Worm (Caenorhabditis elegans): ENCODE data around the gene fipr-7.

Gene fipr-7

ce11 chrV:10255005-10255472, 25.4 kb downstream of the fipr-7 start, which contains the start of gene rop-1:
Gene rop-1, minus strand, starts transcription at chrV:10255055.
- TF ChIP-seq ceh-43 (GFP tag; optimal IDR thresholded peaks at IDR 0.05), result no peak
- no peak for TF ChIP-seq unc-62 (GFP tag; optimal IDR thresholded peaks at IDR 0.05)
- no peak for TF ChIP-seq mls-2 (tag; optimal IDR thresholded peaks at IDR 0.05)
- TF ChIP-seq ham-2 (GFP tag; optimal IDR thresholded peaks at IDR 0.05), result no peak
- no peak for TF ChIP-seq lsy-2 (tag; optimal IDR thresholded peaks at IDR 0.05)
- TF ChIP-seq M03D4.4 (tag; optimal IDR thresholded peaks at IDR 0.05), result no peak
- no peak for TF ChIP-seq nhr-28 (tag; optimal IDR thresholded peaks at IDR 0.05)
- no peak for TF ChIP-seq tbx-8 (GFP tag; optimal IDR thresholded peaks at IDR 0.05)
- no peak for TF ChIP-seq nhr-76 (tag; optimal IDR thresholded peaks at IDR 0.05)
- TF ChIP-seq unc-120 (tag; optimal IDR thresholded peaks at IDR 0.05; ENCODE audit: poor library complexity, severe bottlenecking), result no peak
- TF ChIP-seq ceh-83 (GFP tag; optimal IDR thresholded peaks at IDR 0.05), result no peak
- no peak for TF ChIP-seq sptf-1 (tag; optimal IDR thresholded peaks at IDR 0.05)

ce11 chrV:10256050-10256449, 26.4 kb downstream of the fipr-7 start, which contains the start of gene nhr-232:
Gene nhr-232, plus strand, starts transcription at chrV:10256170.
- no peak for TF ChIP-seq unc-120 (tag; optimal IDR thresholded peaks at IDR 0.05; ENCODE audit: poor library complexity, severe bottlenecking)
- no peak for TF ChIP-seq pha-4 (tag; optimal IDR thresholded peaks at IDR 0.05)
- TF ChIP-seq zip-8 (tag; optimal IDR thresholded peaks at IDR 0.05), result no peak
- TF ChIP-seq elt-1 (tag; optimal IDR thresholded peaks at IDR 0.05; ENCODE audit: borderline replicate concordance, insufficient read depth), result no peak
- no peak for TF ChIP-seq unc-39 (tag; optimal IDR thresholded peaks at IDR 0.05)
- TF ChIP-seq lsy-2 (tag; optimal IDR thresholded peaks at IDR 0.05), result no peak
- TF ChIP-seq snpc-4 (tag; optimal IDR thresholded peaks at IDR 0.05), result no peak
- no peak for TF ChIP-seq nhr-2 (tag; optimal IDR thresholded peaks at IDR 0.05)
- TF ChIP-seq sem-2 (GFP tag; optimal IDR thresholded peaks at IDR 0.05), result no peak
- TF ChIP-seq ham-2 (GFP tag; optimal IDR thresholded peaks at IDR 0.05), result no peak
- TF ChIP-seq lin-13 (tag; optimal IDR thresholded peaks at IDR 0.05), result no peak
- TF ChIP-seq nhr-76 (tag; optimal IDR thresholded peaks at IDR 0.05), result no peak
- no peak for TF ChIP-seq mep-1 (tag; optimal IDR thresholded peaks at IDR 0.05)
- no peak for TF ChIP-seq ceh-83 (GFP tag; optimal IDR thresholded peaks at IDR 0.05)
- no peak for TF ChIP-seq lin-32 (GFP tag; optimal IDR thresholded peaks at IDR 0.05)

ce11 chrV:10260460-10260859, 30.8 kb downstream of the fipr-7 start, which contains the start of gene sri-18:
Gene sri-18, minus strand, starts transcription at chrV:10260560.
- no peak for TF ChIP-seq nhr-237 (tag; optimal IDR thresholded peaks at IDR 0.05)
- no peak for TF ChIP-seq unc-62 (GFP tag; optimal IDR thresholded peaks at IDR 0.05)
- TF ChIP-seq mls-2 (tag; optimal IDR thresholded peaks at IDR 0.05), result no peak
- TF ChIP-seq bed-3 (GFP tag; optimal IDR thresholded peaks at IDR 0.05), result no peak
- TF ChIP-seq unc-120 (tag; optimal IDR thresholded peaks at IDR 0.05; ENCODE audit: poor library complexity, severe bottlenecking), result no peak
- no peak for TF ChIP-seq mep-1 (tag; optimal IDR thresholded peaks at IDR 0.05)
- no peak for TF ChIP-seq nhr-12 (tag; optimal IDR thresholded peaks at IDR 0.05)
- TF ChIP-seq sptf-1 (tag; optimal IDR thresholded peaks at IDR 0.05), result no peak
- no peak for TF ChIP-seq ceh-39 (tag; optimal IDR thresholded peaks at IDR 0.05)
- TF ChIP-seq hlh-1 (tag; optimal IDR thresholded peaks at IDR 0.05), result no peak
- TF ChIP-seq lsy-2 (tag; optimal IDR thresholded peaks at IDR 0.05), result no peak
- no peak for TF ChIP-seq M03D4.4 (tag; optimal IDR thresholded peaks at IDR 0.05)
- no peak for TF ChIP-seq lin-32 (GFP tag; optimal IDR thresholded peaks at IDR 0.05)
- no peak for TF ChIP-seq ceh-43 (GFP tag; optimal IDR thresholded peaks at IDR 0.05)
- no peak for TF ChIP-seq drap-1 (GFP tag; optimal IDR thresholded peaks at IDR 0.05)
- no peak for TF ChIP-seq ces-1 (GFP tag; optimal IDR thresholded peaks at IDR 0.05)
- no peak for TF ChIP-seq elt-3 (tag; optimal IDR thresholded peaks at IDR 0.05)
- no peak for TF ChIP-seq unc-39 (tag; optimal IDR thresholded peaks at IDR 0.05)
- TF ChIP-seq nhr-28 (tag; optimal IDR thresholded peaks at IDR 0.05), result no peak
- no peak for TF ChIP-seq snpc-4 (tag; optimal IDR thresholded peaks at IDR 0.05)

ce11 chrV:10265019-10265418, 35.4 kb downstream of the fipr-7 start:
- TF ChIP-seq nhr-76 (tag; optimal IDR thresholded peaks at IDR 0.05) (no peak), ces-1 (GFP tag; optimal IDR thresholded peaks at IDR 0.05) (peak; percentile 52)

ce11 chrV:10266050-10266449, 36.4 kb downstream of the fipr-7 start:
- TF ChIP-seq nhr-237 (tag; optimal IDR thresholded peaks at IDR 0.05) (no peak), ces-1 (GFP tag; optimal IDR thresholded peaks at IDR 0.05) (peak; percentile 67)
